Worm (Caenorhabditis elegans) whole organism, mixed stage, embryonic: Measurements from ENCODE around the gene pud-3.

Source experiments
- elt-3 ChIP-seq: fragments of 150-350 bp; optimal IDR thresholded peaks from 2 replicates; lab custom pipeline; 2014; ENCODE audit warnings: missing biosample characterization, missing genetic modification characterization
- nhr-76 ChIP-seq: sonication (generic microtip); optimal IDR thresholded peaks from 2 replicates; lab custom pipeline; 2017; ENCODE audit warnings: missing biosample characterization, missing genetic modification characterization
- pha-4 ChIP-seq: fragments of 150-350 bp; optimal IDR thresholded peaks from 2 replicates; lab custom pipeline; 2018; ENCODE audit warnings: missing biosample characterization, missing genetic modification reagents, missing genetic modification characterization
- snpc-4 ChIP-seq: fragments of 150-350 bp; optimal IDR thresholded peaks from 2 replicates; lab custom pipeline; 2014; ENCODE audit warnings: missing biosample characterization, missing genetic modification characterization

DNA sequence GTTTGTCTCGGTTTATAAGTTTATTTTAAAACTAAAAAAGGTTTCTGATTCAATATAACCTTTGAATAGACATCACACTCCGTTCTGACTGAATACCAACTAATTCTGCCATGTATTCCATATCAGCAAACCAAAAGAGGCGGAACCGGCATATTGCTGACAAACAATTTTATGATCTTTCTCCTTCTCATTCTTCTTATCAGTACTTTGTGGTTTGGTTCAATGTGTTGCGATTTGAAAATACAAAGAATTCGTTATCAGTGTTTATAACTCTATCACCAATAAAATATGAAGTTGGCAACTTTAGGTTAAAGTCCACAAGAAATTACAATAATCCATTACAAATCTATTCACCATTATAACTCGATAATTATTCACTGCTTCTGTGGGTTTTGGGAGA is 692 bp downstream of the pud-3 start:
- TF ChIP-seq pha-4 (no peak), elt-3 (tag; lab: Kevin White, UChicago) (no peak), nhr-76 (tag; lab: Kevin White, UChicago) (no peak), snpc-4 (tag; lab: Kevin White, UChicago) (no peak)
